Worm (Caenorhabditis elegans) whole organism, L3 larva: ENCODE results near the gene aagr-1.

Experiments
- R02D3.7 ChIP-seq: fragments of 150-350 bp; optimal IDR thresholded peaks from 2 replicates; lab custom pipeline; 2014; ENCODE audit warnings: missing biosample characterization, missing genetic modification characterization
- ZK546.5 ChIP-seq: sonication (generic microtip); optimal IDR thresholded peaks from 2 replicates; lab custom pipeline; 2017; ENCODE audit warnings: missing biosample characterization, missing genetic modification characterization
- ceh-16 ChIP-seq: sonication (generic microtip); optimal IDR thresholded peaks from 2 replicates; lab custom pipeline; 2017; ENCODE audit warnings: missing biosample characterization, missing genetic modification characterization
- ceh-28 ChIP-seq: fragments of 150-350 bp; optimal IDR thresholded peaks from 2 replicates; lab custom pipeline; 2014; ENCODE audit warnings: missing biosample characterization, missing genetic modification reagents, missing genetic modification characterization
- ceh-82 ChIP-seq: fragments of 150-350 bp; optimal IDR thresholded peaks from 2 replicates; lab custom pipeline; 2014; ENCODE audit warnings: missing biosample characterization, missing genetic modification characterization
- egl-5 ChIP-seq: fragments of 150-350 bp; optimal IDR thresholded peaks from 2 replicates; lab custom pipeline; 2017; ENCODE audit warnings: missing biosample characterization, missing genetic modification reagents, missing genetic modification characterization, inconsistent platforms
- elt-1 ChIP-seq: fragments of 150-350 bp; optimal IDR thresholded peaks from 2 replicates; lab custom pipeline; 2014; ENCODE audit warnings: missing biosample characterization, missing genetic modification characterization
- elt-2 ChIP-seq: sonication (generic microtip); optimal IDR thresholded peaks from 2 replicates; lab custom pipeline; 2016; ENCODE audit warnings: missing genetic modification reagents, mild to moderate bottlenecking, missing genetic modification characterization, missing compliant biosample characterization
- elt-3 ChIP-seq, 3 experiments: fragments of 150-350 bp in 1 of 3; sonication (generic microtip) in 2 of 3; optimal IDR thresholded peaks; 2 replicates in 2 of 3; 4 replicates in 1 of 3; lab custom pipeline; 2014 to 2017; ENCODE audit warnings: missing biosample characterization in 3 of 3, missing genetic modification characterization in 3 of 3
- fkh-2 ChIP-seq: fragments of 150-350 bp; optimal IDR thresholded peaks from 2 replicates; lab custom pipeline; 2014; ENCODE audit warnings: missing biosample characterization, missing genetic modification reagents, missing genetic modification characterization
- fos-1 ChIP-seq: fragments of 150-350 bp; optimal IDR thresholded peaks from 2 replicates; lab custom pipeline; 2014; ENCODE audit warnings: missing biosample characterization, missing genetic modification characterization
- hmg-11 ChIP-seq: sonication (generic microtip); optimal IDR thresholded peaks from 2 replicates; lab custom pipeline; 2016; ENCODE audit warnings: missing genetic modification characterization, missing compliant biosample characterization
- jun-1 ChIP-seq: fragments of 150-350 bp; optimal IDR thresholded peaks from 2 replicates; lab custom pipeline; 2014; ENCODE audit warnings: missing biosample characterization, missing genetic modification reagents, missing genetic modification characterization
- lin-15B ChIP-seq: fragments of 150-350 bp; optimal IDR thresholded peaks from 2 replicates; lab custom pipeline; 2014; ENCODE audit warnings: missing biosample characterization, missing genetic modification characterization
- lin-39 ChIP-seq: fragments of 150-350 bp; optimal IDR thresholded peaks from 2 replicates; lab custom pipeline; 2018; ENCODE audit warnings: missing biosample characterization, missing genetic modification reagents, missing genetic modification characterization
- lsy-12 ChIP-seq: sonication (generic microtip); optimal IDR thresholded peaks from 2 replicates; lab custom pipeline; 2016; ENCODE audit warnings: mild to moderate bottlenecking, missing genetic modification characterization, missing compliant biosample characterization
- mdl-1 ChIP-seq: fragments of 150-350 bp; optimal IDR thresholded peaks from 2 replicates; lab custom pipeline; 2014; ENCODE audit warnings: missing biosample characterization, missing genetic modification characterization
- nfya-1 ChIP-seq: sonication (generic microtip); optimal IDR thresholded peaks from 2 replicates; lab custom pipeline; 2017; ENCODE audit warnings: missing genetic modification characterization, mild to moderate bottlenecking, missing compliant biosample characterization, antibody characterized with exemption, moderate library complexity; ENCODE audit not compliant: insufficient read depth
- nhr-237 ChIP-seq: fragments of 150-350 bp; optimal IDR thresholded peaks from 2 replicates; lab custom pipeline; 2014; ENCODE audit warnings: missing biosample characterization, missing genetic modification characterization
- nhr-25 ChIP-seq: sonication (generic microtip); optimal IDR thresholded peaks from 2 replicates; lab custom pipeline; 2017; ENCODE audit warnings: missing biosample characterization, missing genetic modification characterization
- nhr-28 ChIP-seq: fragments of 150-350 bp; optimal IDR thresholded peaks from 2 replicates; lab custom pipeline; 2014; ENCODE audit warnings: missing biosample characterization, missing genetic modification characterization
- nhr-43 ChIP-seq: sonication (generic microtip); optimal IDR thresholded peaks from 2 replicates; lab custom pipeline; 2016; ENCODE audit warnings: mild to moderate bottlenecking, missing genetic modification characterization, missing compliant biosample characterization; ENCODE audit not compliant: poor library complexity, severe bottlenecking
- nhr-67 ChIP-seq: fragments of 150-350 bp; optimal IDR thresholded peaks from 2 replicates; lab custom pipeline; 2014; ENCODE audit warnings: missing biosample characterization, missing genetic modification characterization
- nhr-76 ChIP-seq: fragments of 150-350 bp; sonication (generic microtip); optimal IDR thresholded peaks from 5 replicates; lab custom pipeline; 2014; ENCODE audit warnings: missing biosample characterization, missing genetic modification characterization
- nhr-77 ChIP-seq: fragments of 150-350 bp; optimal IDR thresholded peaks from 2 replicates; lab custom pipeline; 2014; ENCODE audit warnings: missing biosample characterization, missing genetic modification characterization
- pha-4 ChIP-seq: fragments of 150-350 bp; optimal IDR thresholded peaks from 2 replicates; lab custom pipeline; 2014; ENCODE audit warnings: missing biosample characterization, missing genetic modification reagents, missing genetic modification characterization
- pqm-1 ChIP-seq: fragments of 150-350 bp; optimal IDR thresholded peaks from 2 replicates; lab custom pipeline; 2017; ENCODE audit warnings: missing biosample characterization, missing genetic modification characterization, inconsistent platforms
- sea-2 ChIP-seq: fragments of 150-350 bp; sonication (generic microtip); optimal IDR thresholded peaks from 4 replicates; lab custom pipeline; 2014; ENCODE audit warnings: missing biosample characterization, missing genetic modification reagents, missing genetic modification characterization
- snpc-4 ChIP-seq: fragments of 150-350 bp; optimal IDR thresholded peaks from 2 replicates; lab custom pipeline; 2014; ENCODE audit warnings: missing biosample characterization, missing genetic modification characterization
- tbx-2 ChIP-seq: sonication (generic microtip); optimal IDR thresholded peaks from 2 replicates; lab custom pipeline; 2016; ENCODE audit warnings: mild to moderate bottlenecking, missing genetic modification characterization, missing compliant biosample characterization
- unc-39 ChIP-seq: sonication (generic microtip); optimal IDR thresholded peaks from 4 replicates; lab custom pipeline; 2017; ENCODE audit warnings: missing biosample characterization, missing genetic modification characterization
- unc-62 ChIP-seq: fragments of 150-350 bp; sonication (generic microtip); optimal IDR thresholded peaks from 4 replicates; lab custom pipeline; 2014; ENCODE audit warnings: missing biosample characterization, missing genetic modification reagents, missing genetic modification characterization
- zag-1 ChIP-seq: fragments of 150-350 bp; optimal IDR thresholded peaks from 2 replicates; lab custom pipeline; 2014; ENCODE audit warnings: missing biosample characterization, missing genetic modification characterization
- ztf-11 ChIP-seq: fragments of 150-350 bp; optimal IDR thresholded peaks from 2 replicates; lab custom pipeline; 2014; ENCODE audit warnings: missing biosample characterization, missing genetic modification characterization
- ztf-4 ChIP-seq: fragments of 150-350 bp; optimal IDR thresholded peaks from 2 replicates; lab custom pipeline; 2014; ENCODE audit warnings: missing biosample characterization, missing genetic modification characterization

The aagr-1 gene

ce11 chrIV:8380266-8380850, 14.0 kb downstream of the aagr-1 start:
- TF ChIP-seq sea-2 (GFP tag; lab: Kevin White, UChicago) (no peak), pqm-1 (tag; lab: Kevin White, UChicago) (peak; percentile 89), nfya-1 (no peak), jun-1 (tag; lab: Kevin White, UChicago) (peak; percentile 32), pha-4 (tag; lab: Kevin White, UChicago) (peak; percentile 59), elt-2 (tag; lab: Kevin White, UChicago) (peak; percentile 97)
- TF ChIP-seq, all 47 proteins: peak for 4

DNA sequence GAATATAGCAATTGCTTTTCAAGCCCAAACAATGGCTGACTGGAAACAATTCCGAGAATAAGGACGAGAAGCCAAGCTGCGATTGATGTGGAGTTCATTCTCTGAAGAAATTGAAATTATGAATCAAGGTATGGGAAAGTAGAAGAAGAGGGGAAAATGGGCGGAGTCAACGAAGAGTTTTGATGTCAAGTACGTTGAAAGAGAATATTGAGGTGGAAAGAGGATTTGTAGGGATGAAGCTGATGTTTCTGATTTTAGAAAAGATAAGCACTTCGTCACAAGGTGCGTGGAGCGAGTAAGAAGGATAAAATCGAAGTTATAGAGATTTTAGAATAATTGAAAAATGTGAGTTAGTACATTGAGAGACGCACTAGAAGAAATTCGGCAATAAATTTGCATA, 16.4 kb downstream of the aagr-1 start, which contains the start of gene D2096.9:
Gene D2096.9 (minus strand): TSS at position 101 of the 400 bp plus-strand sequence.
- no peak for TF ChIP-seq nhr-237
- no peak for TF ChIP-seq elt-1 (tag; lab: Kevin White, UChicago)
- no peak for TF ChIP-seq R02D3.7 (tag; lab: Kevin White, UChicago)
- no peak for TF ChIP-seq nhr-43
- no peak for TF ChIP-seq fos-1 (tag; lab: Kevin White, UChicago)
- no peak for TF ChIP-seq snpc-4 (tag; lab: Kevin White, UChicago)
- no peak for TF ChIP-seq ztf-4 (tag; lab: Kevin White, UChicago)
- no peak for TF ChIP-seq ceh-16 (tag; lab: Kevin White, UChicago)
- TF ChIP-seq fkh-2 (tag; lab: Kevin White, UChicago), result no peak
- no peak for TF ChIP-seq elt-2 (tag; lab: Kevin White, UChicago)
- no peak for TF ChIP-seq lsy-12 (tag; lab: Kevin White, UChicago)
- TF ChIP-seq ZK546.5, result no peak
- no peak for TF ChIP-seq elt-3 (tag; optimal IDR thresholded peaks at IDR 0.05; lab: Kevin White, UChicago)
- no peak for TF ChIP-seq lin-15B (tag; lab: Kevin White, UChicago)
- TF ChIP-seq nhr-76 (tag; lab: Kevin White, UChicago), result no peak
- TF ChIP-seq hmg-11 (tag; lab: Kevin White, UChicago), result no peak
- no peak for TF ChIP-seq unc-39
- TF ChIP-seq egl-5 (tag; lab: Kevin White, UChicago), result no peak
- TF ChIP-seq, all 47 proteins: peak for 0

ce11 chrIV:8384737-8385136, 18.4 kb downstream of the aagr-1 start:
- TF ChIP-seq zag-1 (tag; lab: Kevin White, UChicago) (no peak), nhr-28 (no peak), ztf-11 (tag; lab: Kevin White, UChicago) (no peak), snpc-4 (tag; lab: Kevin White, UChicago) (no peak)
- TF ChIP-seq, all 47 proteins: peak for 0

ce11 chrIV:8385662-8386061, 19.3 kb downstream of the aagr-1 start:
- TF ChIP-seq lin-15B (tag; lab: Kevin White, UChicago) (no peak), unc-62 (GFP tag; lab: Kevin White, UChicago) (no peak), ceh-82 (tag; lab: Kevin White, UChicago) (no peak), ceh-28 (no peak), lin-39 (tag; lab: Kevin White, UChicago) (no peak), mdl-1 (tag; lab: Kevin White, UChicago) (no peak), hmg-11 (tag; lab: Kevin White, UChicago) (no peak), elt-3 (tag; optimal IDR thresholded peaks at IDR 0.05; lab: Kevin White, UChicago) (no peak), elt-2 (tag; lab: Kevin White, UChicago) (no peak), sea-2 (GFP tag; lab: Kevin White, UChicago) (no peak), nhr-77 (no peak), elt-1 (tag; lab: Kevin White, UChicago) (no peak), fkh-2 (tag; lab: Kevin White, UChicago) (no peak), tbx-2 (tag; lab: Kevin White, UChicago) (no peak), nhr-25 (tag; lab: Kevin White, UChicago) (no peak), ztf-11 (tag; lab: Kevin White, UChicago) (no peak), nhr-67 (tag; lab: Kevin White, UChicago) (no peak)
